Fruit fly (Drosophila melanogaster): ENCODE data around the gene Ugt302C1.

The Ugt302C1 gene

DNA sequence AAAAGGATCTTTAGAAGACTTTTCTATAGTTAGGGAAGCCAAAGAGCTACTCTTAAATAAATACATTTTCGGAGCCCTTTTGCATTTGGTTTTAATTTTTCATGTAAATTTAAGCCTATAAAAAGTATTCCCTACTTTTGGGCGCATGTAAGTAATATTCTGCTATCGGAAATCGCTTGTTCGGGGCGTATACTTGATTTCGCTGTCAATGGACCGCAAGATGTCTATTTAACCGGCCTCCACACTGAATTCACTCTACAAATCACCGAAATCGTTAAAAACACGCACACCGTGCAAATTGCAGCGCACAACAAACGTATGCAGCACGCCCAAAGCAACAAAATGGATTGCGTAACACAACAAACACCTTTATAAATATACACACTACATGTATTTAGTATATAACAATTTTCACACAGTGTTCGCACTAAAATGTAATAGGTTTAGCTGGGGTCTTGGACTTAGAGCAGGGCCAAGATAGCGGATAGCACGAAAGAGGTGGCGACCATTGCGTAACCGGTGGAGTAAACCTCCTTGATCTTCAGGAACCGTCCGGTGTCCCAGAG is 52.0 kb downstream of the Ugt302C1 start:
- TF ChIP-seq Myc (optimal IDR thresholded peaks at IDR 0.05) (peak; percentile 13), Rel (GFP tag; optimal IDR thresholded peaks at IDR 0.05) (no peak), Rel (tag; optimal IDR thresholded peaks at IDR 0.05) (no peak), brk (GFP tag; optimal IDR thresholded peaks at IDR 0.05) (peak; percentile 6)
